Worm (Caenorhabditis elegans) whole organism, mixed stage, embryonic: ENCODE measurements around the gene T05A8.11.

ENCODE experiments used
- blmp-1 ChIP-seq: fragments of 150-350 bp; optimal IDR thresholded peaks from 2 replicates; lab custom pipeline; 2014; ENCODE audit warnings: missing biosample characterization, missing genetic modification characterization
- ceh-83 ChIP-seq: fragments of 200-800 bp; sonication (Bioruptor generic); optimal IDR thresholded peaks from 2 replicates; lab custom pipeline; 2018; ENCODE audit warnings: mild to moderate bottlenecking, missing genetic modification characterization, missing compliant biosample characterization
- flh-1 ChIP-seq: fragments of 200-800 bp; sonication (Bioruptor generic); optimal IDR thresholded peaks from 2 replicates; lab custom pipeline; 2018; ENCODE audit warnings: mild to moderate bottlenecking, missing genetic modification characterization, moderate library complexity, missing compliant biosample characterization
- lsy-2 ChIP-seq: fragments of 150-350 bp; optimal IDR thresholded peaks from 2 replicates; lab custom pipeline; 2014; ENCODE audit warnings: missing biosample characterization, missing genetic modification characterization
- mep-1 ChIP-seq: fragments of 150-350 bp; optimal IDR thresholded peaks from 2 replicates; lab custom pipeline; 2017; ENCODE audit warnings: missing biosample characterization, missing genetic modification reagents, missing genetic modification characterization, inconsistent platforms
- mls-2 ChIP-seq: sonication (generic microtip); optimal IDR thresholded peaks from 2 replicates; lab custom pipeline; 2016; ENCODE audit warnings: mild to moderate bottlenecking, missing genetic modification characterization, moderate library complexity, missing compliant biosample characterization
- nhr-237 ChIP-seq: fragments of 150-350 bp; optimal IDR thresholded peaks from 2 replicates; lab custom pipeline; 2014; ENCODE audit warnings: missing biosample characterization, missing genetic modification characterization
- nhr-76 ChIP-seq: sonication (generic microtip); optimal IDR thresholded peaks from 2 replicates; lab custom pipeline; 2017; ENCODE audit warnings: missing biosample characterization, missing genetic modification characterization
- pha-4 ChIP-seq: fragments of 150-350 bp; optimal IDR thresholded peaks from 2 replicates; lab custom pipeline; 2018; ENCODE audit warnings: missing biosample characterization, missing genetic modification reagents, missing genetic modification characterization
- unc-62 ChIP-seq: fragments of 150-350 bp; optimal IDR thresholded peaks from 2 replicates; lab custom pipeline; 2014; ENCODE audit warnings: missing biosample characterization, missing genetic modification reagents, missing genetic modification characterization

DNA sequence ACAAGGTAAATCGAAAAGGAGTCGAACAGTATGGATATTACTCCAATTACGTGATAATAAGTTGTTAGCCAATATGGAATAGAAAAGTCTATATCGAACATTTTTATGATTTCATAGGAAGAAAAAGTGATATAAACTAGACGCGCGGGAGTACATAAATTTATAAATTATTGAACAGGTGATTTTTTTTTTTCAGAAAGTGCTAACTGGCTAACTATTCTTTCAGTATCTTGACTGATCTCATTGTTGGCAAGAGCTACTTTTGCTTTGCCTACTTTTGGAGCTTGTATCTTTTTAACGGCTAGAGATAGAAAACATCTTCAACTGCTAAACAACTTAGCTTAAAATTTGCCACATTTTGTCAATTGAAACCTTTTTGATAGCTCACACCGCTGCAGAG is 22.7 kb downstream of the T05A8.11 start, which contains the start of gene sri-60:
- TF ChIP-seq lsy-2 (tag; lab: Kevin White, UChicago) (no peak), nhr-76 (tag; lab: Kevin White, UChicago) (no peak), nhr-237 (tag; lab: Kevin White, UChicago) (no peak), pha-4 (tag; lab: Kevin White, UChicago) (no peak), mep-1 (no peak), mls-2 (tag; lab: Kevin White, UChicago) (no peak), blmp-1 (tag; lab: Kevin White, UChicago) (no peak), unc-62 (no peak), flh-1 (GFP tag; lab: Kevin White, UChicago) (no peak), ceh-83 (GFP tag; lab: Kevin White, UChicago) (no peak)
